Fruit fly (Drosophila melanogaster) Kc167 (cell line): ENCODE results near the gene Pnn.

Source experiments
- Myc ChIP-seq: fragments of >200 bp; optimal IDR thresholded peaks from 2 replicates; lab custom pipeline; 2017; ENCODE audit warnings: missing external identifiers
- Sin3A ChIP-seq: fragments of >200 bp; optimal IDR thresholded peaks from 2 replicates; lab custom pipeline; 2018; ENCODE audit warnings: missing external identifiers
- h ChIP-seq: fragments of >200 bp; optimal IDR thresholded peaks from 3 replicates; lab custom pipeline; 2018; ENCODE audit warnings: missing external identifiers
- insv ChIP-seq: fragments of >200 bp; optimal IDR thresholded peaks from 3 replicates; lab custom pipeline; 2018; ENCODE audit warnings: missing external identifiers
- psq ChIP-seq: fragments of >200 bp; optimal IDR thresholded peaks from 2 replicates; lab custom pipeline; 2017; ENCODE audit warnings: missing external identifiers
- ttk ChIP-seq: sonication (Bioruptor generic); optimal IDR thresholded peaks from 2 replicates; lab custom pipeline; 2017; ENCODE audit warnings: missing external identifiers

- no peak for TF ChIP-seq h (lab: Kevin White, UChicago)
- TF ChIP-seq Myc (lab: Kevin White, UChicago), result no peak
- TF ChIP-seq ttk, result no peak
- no peak for TF ChIP-seq psq (lab: Kevin White, UChicago)
- no peak for TF ChIP-seq Sin3A (lab: Kevin White, UChicago)
- TF ChIP-seq insv, result no peak
Measured at dm6 chr3R:9733150-9733549, 7.5 kb upstream of the Pnn start, which contains the start of gene alphaTub85E.
